Worm (Caenorhabditis elegans) whole organism, mixed stage, embryonic: ENCODE measurements around the gene K02C4.2.

Experiments used
- bed-3 ChIP-seq: fragments of 200-800 bp; sonication (Bioruptor generic); optimal IDR thresholded peaks from 3 replicates; lab custom pipeline; 2018; ENCODE audit warnings: mild to moderate bottlenecking, missing genetic modification characterization, moderate library complexity, missing compliant biosample characterization
- blmp-1 ChIP-seq: fragments of 150-350 bp; optimal IDR thresholded peaks from 2 replicates; lab custom pipeline; 2014; ENCODE audit warnings: missing biosample characterization, missing genetic modification characterization
- ceh-39 ChIP-seq: fragments of 150-350 bp; optimal IDR thresholded peaks from 2 replicates; lab custom pipeline; 2014; ENCODE audit warnings: missing biosample characterization, missing genetic modification characterization
- ceh-43 ChIP-seq: fragments of 200-800 bp; sonication (Bioruptor generic); optimal IDR thresholded peaks from 2 replicates; lab custom pipeline; 2018; ENCODE audit warnings: mild to moderate bottlenecking, missing genetic modification characterization, moderate library complexity, missing compliant biosample characterization
- ceh-83 ChIP-seq: fragments of 200-800 bp; sonication (Bioruptor generic); optimal IDR thresholded peaks from 2 replicates; lab custom pipeline; 2018; ENCODE audit warnings: mild to moderate bottlenecking, missing genetic modification characterization, missing compliant biosample characterization
- ces-1 ChIP-seq: fragments of 150-350 bp; optimal IDR thresholded peaks from 2 replicates; lab custom pipeline; 2014; ENCODE audit warnings: missing biosample characterization, missing genetic modification reagents, missing genetic modification characterization
- cnd-1 ChIP-seq: fragments of 200-800 bp; sonication (Bioruptor generic); optimal IDR thresholded peaks from 2 replicates; lab custom pipeline; 2018; ENCODE audit warnings: mild to moderate bottlenecking, missing genetic modification characterization, missing compliant biosample characterization
- drap-1 ChIP-seq: fragments of 200-800 bp; sonication (Bioruptor generic); optimal IDR thresholded peaks from 3 replicates; lab custom pipeline; 2018; ENCODE audit warnings: mild to moderate bottlenecking, missing genetic modification characterization, missing compliant biosample characterization
- elt-1 ChIP-seq: sonication (generic microtip); optimal IDR thresholded peaks from 2 replicates; lab custom pipeline; 2017; ENCODE audit warnings: missing genetic modification characterization, mild to moderate bottlenecking, missing compliant biosample characterization, antibody characterized with exemption, moderate library complexity, borderline replicate concordance; ENCODE audit not compliant: insufficient read depth
- elt-3 ChIP-seq: fragments of 150-350 bp; optimal IDR thresholded peaks from 2 replicates; lab custom pipeline; 2014; ENCODE audit warnings: missing biosample characterization, missing genetic modification characterization
- flh-1 ChIP-seq: fragments of 200-800 bp; sonication (Bioruptor generic); optimal IDR thresholded peaks from 2 replicates; lab custom pipeline; 2018; ENCODE audit warnings: mild to moderate bottlenecking, missing genetic modification characterization, moderate library complexity, missing compliant biosample characterization
- ham-2 ChIP-seq: fragments of 200-800 bp; sonication (Bioruptor generic); optimal IDR thresholded peaks from 2 replicates; lab custom pipeline; 2018; ENCODE audit warnings: mild to moderate bottlenecking, missing genetic modification characterization, missing compliant biosample characterization
- hlh-1 ChIP-seq: fragments of 150-350 bp; optimal IDR thresholded peaks from 2 replicates; lab custom pipeline; 2014; ENCODE audit warnings: missing biosample characterization, missing genetic modification reagents, missing genetic modification characterization
- lin-13 ChIP-seq: fragments of 150-350 bp; optimal IDR thresholded peaks from 2 replicates; lab custom pipeline; 2014; ENCODE audit warnings: missing biosample characterization, missing genetic modification characterization
- lin-32 ChIP-seq: fragments of 200-800 bp; sonication (Bioruptor generic); optimal IDR thresholded peaks from 2 replicates; lab custom pipeline; 2018; ENCODE audit warnings: mild to moderate bottlenecking, missing genetic modification characterization, missing compliant biosample characterization
- lsy-2 ChIP-seq: fragments of 150-350 bp; optimal IDR thresholded peaks from 2 replicates; lab custom pipeline; 2014; ENCODE audit warnings: missing biosample characterization, missing genetic modification characterization
- mep-1 ChIP-seq: fragments of 150-350 bp; optimal IDR thresholded peaks from 2 replicates; lab custom pipeline; 2017; ENCODE audit warnings: missing biosample characterization, missing genetic modification reagents, missing genetic modification characterization, inconsistent platforms
- nhr-12 ChIP-seq: fragments of 150-350 bp; optimal IDR thresholded peaks from 2 replicates; lab custom pipeline; 2014; ENCODE audit warnings: missing biosample characterization, missing genetic modification characterization
- nhr-237 ChIP-seq: fragments of 150-350 bp; optimal IDR thresholded peaks from 2 replicates; lab custom pipeline; 2014; ENCODE audit warnings: missing biosample characterization, missing genetic modification characterization
- nhr-28 ChIP-seq: fragments of 150-350 bp; optimal IDR thresholded peaks from 2 replicates; lab custom pipeline; 2014; ENCODE audit warnings: missing biosample characterization, missing genetic modification characterization
- nhr-76 ChIP-seq: sonication (generic microtip); optimal IDR thresholded peaks from 2 replicates; lab custom pipeline; 2017; ENCODE audit warnings: missing biosample characterization, missing genetic modification characterization
- pha-4 ChIP-seq: fragments of 150-350 bp; optimal IDR thresholded peaks from 2 replicates; lab custom pipeline; 2018; ENCODE audit warnings: missing biosample characterization, missing genetic modification reagents, missing genetic modification characterization
- sem-2 ChIP-seq: fragments of 200-800 bp; sonication (Bioruptor generic); optimal IDR thresholded peaks from 2 replicates; lab custom pipeline; 2018; ENCODE audit warnings: mild to moderate bottlenecking, missing genetic modification characterization, missing compliant biosample characterization
- snpc-4 ChIP-seq: fragments of 150-350 bp; optimal IDR thresholded peaks from 2 replicates; lab custom pipeline; 2014; ENCODE audit warnings: missing biosample characterization, missing genetic modification characterization
- sptf-1 ChIP-seq: sonication (generic microtip); optimal IDR thresholded peaks from 2 replicates; lab custom pipeline; 2017; ENCODE audit warnings: mild to moderate bottlenecking, missing genetic modification characterization, moderate library complexity, missing compliant biosample characterization
- tbx-8 ChIP-seq: fragments of 200-800 bp; sonication (Bioruptor generic); optimal IDR thresholded peaks from 2 replicates; lab custom pipeline; 2018; ENCODE audit warnings: mild to moderate bottlenecking, missing genetic modification characterization, moderate library complexity, missing compliant biosample characterization
- unc-120 ChIP-seq: sonication (generic microtip); optimal IDR thresholded peaks from 2 replicates; lab custom pipeline; 2017; ENCODE audit warnings: missing genetic modification characterization, missing compliant biosample characterization; ENCODE audit not compliant: poor library complexity, severe bottlenecking
- unc-39 ChIP-seq: fragments of 150-350 bp; optimal IDR thresholded peaks from 2 replicates; lab custom pipeline; 2014; ENCODE audit warnings: missing biosample characterization, missing genetic modification characterization
- zip-8 ChIP-seq: fragments of 150-350 bp; optimal IDR thresholded peaks from 2 replicates; lab custom pipeline; 2014; ENCODE audit warnings: missing biosample characterization, missing genetic modification characterization
- ztf-11 ChIP-seq: fragments of 150-350 bp; optimal IDR thresholded peaks from 2 replicates; lab custom pipeline; 2014; ENCODE audit warnings: missing biosample characterization, missing genetic modification characterization

Gene K02C4.2

ce11 chrII:8028730-8029129, 46.8 kb upstream of the K02C4.2 start:
- TF ChIP-seq lin-13, result no peak
- TF ChIP-seq nhr-237 (tag; lab: Kevin White, UChicago), result no peak
- TF ChIP-seq ham-2 (GFP tag; lab: Kevin White, UChicago), result no peak
- no peak for TF ChIP-seq lin-32
- TF ChIP-seq hlh-1, result no peak
- no peak for TF ChIP-seq sptf-1
- no peak for TF ChIP-seq sem-2 (GFP tag; lab: Kevin White, UChicago)
- no peak for TF ChIP-seq tbx-8 (GFP tag; lab: Kevin White, UChicago)
- TF ChIP-seq nhr-28, result no peak
- no peak for TF ChIP-seq nhr-12 (tag; lab: Kevin White, UChicago)
- no peak for TF ChIP-seq elt-3 (tag; lab: Kevin White, UChicago)
- TF ChIP-seq, all 35 proteins: peak for 0

ce11 chrII:8032657-8033056, 42.9 kb upstream of the K02C4.2 start, which contains the start of gene nrf-6:
TSS of gene nrf-6 (minus strand) at chrII:8032708.
- TF ChIP-seq sptf-1 (no peak), blmp-1 (tag; lab: Kevin White, UChicago) (no peak), drap-1 (no peak), lin-13 (no peak), nhr-28 (no peak), tbx-8 (GFP tag; lab: Kevin White, UChicago) (no peak), ceh-39 (no peak), nhr-76 (tag; lab: Kevin White, UChicago) (no peak), ceh-43 (GFP tag; lab: Kevin White, UChicago) (no peak), unc-39 (tag; lab: Kevin White, UChicago) (no peak), unc-120 (tag; lab: Kevin White, UChicago) (no peak), bed-3 (GFP tag; lab: Kevin White, UChicago) (no peak), mep-1 (tag; lab: Kevin White, UChicago) (no peak), snpc-4 (tag; lab: Kevin White, UChicago) (no peak), cnd-1 (tag; lab: Kevin White, UChicago) (no peak), pha-4 (no peak)

- TF ChIP-seq elt-3 (tag; lab: Kevin White, UChicago) (no peak), tbx-8 (GFP tag; lab: Kevin White, UChicago) (no peak), ceh-83 (GFP tag; lab: Kevin White, UChicago) (peak; percentile 7), nhr-237 (tag; lab: Kevin White, UChicago) (no peak), mep-1 (tag; lab: Kevin White, UChicago) (no peak), ztf-11 (no peak), flh-1 (GFP tag; lab: Kevin White, UChicago) (no peak), hlh-1 (no peak)
Measured at ce11 chrII:8034008-8034407, 41.6 kb upstream of the K02C4.2 start.

ce11 chrII:8034617-8035016, 40.9 kb upstream of the K02C4.2 start:
- TF ChIP-seq mep-1 (tag; lab: Kevin White, UChicago) (no peak), ceh-83 (GFP tag; lab: Kevin White, UChicago) (no peak)

- TF ChIP-seq ztf-11 (no peak), tbx-8 (GFP tag; lab: Kevin White, UChicago) (no peak), sptf-1 (no peak), elt-3 (tag; lab: Kevin White, UChicago) (no peak), lsy-2 (no peak), nhr-28 (no peak), drap-1 (no peak), hlh-1 (no peak), zip-8 (no peak), ces-1 (GFP tag; lab: Kevin White, UChicago) (no peak)
Measured at ce11 chrII:8035667-8036066, 39.9 kb upstream of the K02C4.2 start, which contains the start of gene sap-49. TSS of gene sap-49 (minus strand) at chrII:8035767.

ce11 chrII:8037246-8037645, 38.3 kb upstream of the K02C4.2 start, which contains the start of gene arp-6:
TSS of gene arp-6 (minus strand) at chrII:8037346.
- no peak for TF ChIP-seq elt-1 (tag; lab: Kevin White, UChicago)
- no peak for TF ChIP-seq nhr-237 (tag; lab: Kevin White, UChicago)
